Fruit fly (Drosophila melanogaster) whole organism, embryonic: Measurements from ENCODE around the gene CG17234.

Source experiments
- CG11695 ChIP-seq: fragments of 200-800 bp; sonication (Bioruptor generic); IDR thresholded peaks from 3 replicates; pipeline ENCODE4 v1.3.6; 2022; ENCODE audit warnings: missing biosample characterization, missing genetic modification characterization
- CG7786 ChIP-seq: fragments of 200-800 bp; sonication (Bioruptor generic); optimal IDR thresholded peaks from 2 replicates; lab custom pipeline; 2016; ENCODE audit warnings: missing biosample characterization, missing genetic modification characterization
- CG7839 ChIP-seq: fragments of 200-800 bp; sonication (Bioruptor generic); optimal IDR thresholded peaks from 3 replicates; lab custom pipeline; 2018; ENCODE audit warnings: missing biosample characterization, mild to moderate bottlenecking, missing genetic modification characterization, moderate library complexity
- CG7928 ChIP-seq: fragments of 200-800 bp; sonication (Bioruptor generic); optimal IDR thresholded peaks from 2 replicates; lab custom pipeline; 2017; ENCODE audit warnings: missing biosample characterization, mild to moderate bottlenecking, missing genetic modification characterization
- gro ChIP-seq: fragments of 200-800 bp; sonication (Bioruptor generic); optimal IDR thresholded peaks from 2 replicates; lab custom pipeline; 2016; ENCODE audit warnings: missing biosample characterization, missing genetic modification characterization
- kay ChIP-seq: fragments of 200-800 bp; sonication (Bioruptor generic); optimal IDR thresholded peaks from 2 replicates; lab custom pipeline; 2016; ENCODE audit warnings: missing biosample characterization, missing genetic modification characterization
- pros ChIP-seq: fragments of 200-800 bp; sonication (Bioruptor generic); optimal IDR thresholded peaks from 3 replicates; lab custom pipeline; 2019; ENCODE audit warnings: missing biosample characterization, mild to moderate bottlenecking, missing genetic modification characterization, moderate library complexity
- trem ChIP-seq: fragments of 200-800 bp; optimal IDR thresholded peaks from 3 replicates; lab custom pipeline; 2019; ENCODE audit warnings: missing biosample characterization, mild to moderate bottlenecking, missing genetic modification characterization, moderate library complexity

dm6 chr2L:2287807-2288206, 35.0 kb downstream of the CG17234 start, which contains the start of gene CG42658:
- TF ChIP-seq CG7839 (no peak), trem (no peak), pros (GFP tag; lab: Kevin White, UChicago) (no peak), CG7928 (no peak), CG11695 (GFP tag; lab: Robert Waterston, UW) (no peak), CG7786 (no peak), gro (GFP tag; lab: Kevin White, UChicago) (no peak), kay (GFP tag; lab: Kevin White, UChicago) (no peak)
